Fruit fly (Drosophila melanogaster) whole organism, embryonic: ENCODE results near the gene Jon25Bi.

Experiments used
- Adf1 ChIP-seq: fragments of 200-800 bp; sonication (Bioruptor generic); IDR thresholded peaks from 2 replicates; pipeline ENCODE4 v1.3.6; 2022; ENCODE audit warnings: missing biosample characterization, missing genetic modification characterization
- Asciz ChIP-seq: fragments of 200-800 bp; sonication (Bioruptor generic); optimal IDR thresholded peaks from 2 replicates; lab custom pipeline; 2017; ENCODE audit warnings: missing biosample characterization, mild to moderate bottlenecking, missing genetic modification characterization, missing genetic modification reagents
- CG1024 ChIP-seq: fragments of 200-800 bp; sonication (Bioruptor generic); IDR thresholded peaks from 2 replicates; pipeline ENCODE4 v1.3.6; 2022; ENCODE audit warnings: missing biosample characterization, missing genetic modification characterization
- CG10979 ChIP-seq: fragments of 200-800 bp; sonication (Bioruptor generic); optimal IDR thresholded peaks from 2 replicates; lab custom pipeline; 2018; ENCODE audit warnings: missing biosample characterization, mild to moderate bottlenecking, missing genetic modification characterization, moderate library complexity
- CG11085 ChIP-seq: fragments of 200-800 bp; sonication (Bioruptor generic); IDR thresholded peaks from 2 replicates; pipeline ENCODE4 v1.3.6; 2022; ENCODE audit warnings: missing biosample characterization, missing genetic modification characterization
- CG11723 ChIP-seq: fragments of 200-800 bp; sonication (Bioruptor generic); optimal IDR thresholded peaks from 2 replicates; lab custom pipeline; 2017; ENCODE audit warnings: missing biosample characterization, mild to moderate bottlenecking, missing genetic modification characterization
- CG12299 ChIP-seq: fragments of 200-800 bp; sonication (Bioruptor generic); optimal IDR thresholded peaks from 2 replicates; lab custom pipeline; 2018; ENCODE audit warnings: missing biosample characterization, mild to moderate bottlenecking, missing genetic modification characterization
- CG12659 ChIP-seq: fragments of 200-800 bp; sonication (Bioruptor generic); optimal IDR thresholded peaks from 3 replicates; lab custom pipeline; 2017; ENCODE audit warnings: mild to moderate bottlenecking, missing biosample characterization, missing genetic modification reagents, missing genetic modification characterization
- CG13287 ChIP-seq: fragments of 200-800 bp; sonication (Bioruptor generic); IDR thresholded peaks from 2 replicates; pipeline ENCODE4 v1.3.6; 2022; ENCODE audit warnings: missing biosample characterization, missing genetic modification characterization; ENCODE audit not compliant: partially characterized antibody
- CG13775 ChIP-seq: fragments of 200-800 bp; sonication (Bioruptor generic); optimal IDR thresholded peaks from 3 replicates; lab custom pipeline; 2017; ENCODE audit warnings: missing biosample characterization, mild to moderate bottlenecking, missing genetic modification characterization
- CG14441 ChIP-seq: fragments of 200-800 bp; sonication (Bioruptor generic); IDR thresholded peaks from 2 replicates; pipeline ENCODE4 v1.3.6; 2022; ENCODE audit warnings: missing biosample characterization, missing genetic modification characterization
- CG14965 ChIP-seq: fragments of 200-800 bp; sonication (Bioruptor generic); optimal IDR thresholded peaks from 2 replicates; lab custom pipeline; 2016; ENCODE audit warnings: missing biosample characterization, missing genetic modification characterization, borderline replicate concordance
- CG15601 ChIP-seq: fragments of 200-800 bp; sonication (Bioruptor generic); optimal IDR thresholded peaks from 3 replicates; lab custom pipeline; 2019; ENCODE audit warnings: missing biosample characterization, mild to moderate bottlenecking, missing genetic modification characterization, moderate library complexity
- CG17612 ChIP-seq: fragments of 200-800 bp; sonication (Bioruptor generic); IDR thresholded peaks from 2 replicates; pipeline ENCODE4 v1.3.6; 2022; ENCODE audit warnings: missing biosample characterization, missing genetic modification characterization
- CG2889 ChIP-seq: fragments of 200-800 bp; sonication (Bioruptor generic); IDR thresholded peaks from 3 replicates; pipeline ENCODE4 v1.3.6; 2022; ENCODE audit warnings: missing biosample characterization, missing genetic modification characterization
- CG33213 ChIP-seq: fragments of 200-800 bp; sonication (Bioruptor generic); optimal IDR thresholded peaks from 3 replicates; lab custom pipeline; 2016; ENCODE audit warnings: missing biosample characterization, missing genetic modification characterization
- CG43689 ChIP-seq: fragments of 200-800 bp; sonication (Bioruptor generic); IDR thresholded peaks from 2 replicates; pipeline ENCODE4 v1.3.6; 2022; ENCODE audit warnings: missing biosample characterization, missing genetic modification characterization
- CG4707 ChIP-seq: fragments of 200-800 bp; sonication (Bioruptor generic); optimal IDR thresholded peaks from 2 replicates; lab custom pipeline; 2018; ENCODE audit warnings: missing biosample characterization, mild to moderate bottlenecking, missing genetic modification characterization, moderate library complexity
- CG4820 ChIP-seq: fragments of 200-800 bp; sonication (Bioruptor generic); optimal IDR thresholded peaks from 3 replicates; lab custom pipeline; 2016; ENCODE audit warnings: missing biosample characterization, missing genetic modification characterization
- CG6689 ChIP-seq: fragments of 200-800 bp; sonication (Bioruptor generic); IDR thresholded peaks from 2 replicates; pipeline ENCODE4 v1.3.6; 2022; ENCODE audit warnings: missing biosample characterization, missing genetic modification characterization
- CG8290 ChIP-seq, 3 experiments: fragments of 200-800 bp; sonication (Bioruptor generic); optimal IDR thresholded peaks; 2 replicates each; lab custom pipeline; 2016 to 2019; ENCODE audit warnings: missing biosample characterization in 3 of 3, missing genetic modification characterization in 3 of 3, mild to moderate bottlenecking in 2 of 3, moderate library complexity in 1 of 3
- CG8388 ChIP-seq: fragments of 200-800 bp; sonication (Bioruptor generic); optimal IDR thresholded peaks from 2 replicates; lab custom pipeline; 2019; ENCODE audit warnings: missing biosample characterization, mild to moderate bottlenecking, missing genetic modification characterization, moderate library complexity
- CG9215 ChIP-seq: fragments of 200-800 bp; sonication (Bioruptor generic); IDR thresholded peaks from 2 replicates; pipeline ENCODE4 v1.3.6; 2022; ENCODE audit warnings: missing biosample characterization, missing genetic modification characterization
- CrebB ChIP-seq: fragments of 200-800 bp; sonication (Bioruptor generic); optimal IDR thresholded peaks from 3 replicates; lab custom pipeline; 2018; ENCODE audit warnings: missing biosample characterization, mild to moderate bottlenecking, missing genetic modification characterization
- HHEX ChIP-seq: fragments of 200-800 bp; sonication (Bioruptor generic); optimal IDR thresholded peaks from 3 replicates; lab custom pipeline; 2017; ENCODE audit warnings: missing biosample characterization, mild to moderate bottlenecking, missing genetic modification characterization, missing genetic modification reagents
- HLH54F ChIP-seq: fragments of 200-800 bp; sonication (Bioruptor generic); optimal IDR thresholded peaks from 3 replicates; lab custom pipeline; 2016; ENCODE audit warnings: missing biosample characterization, missing genetic modification characterization
- Jarid2 ChIP-seq: fragments of 200-800 bp; sonication (Bioruptor generic); optimal IDR thresholded peaks from 3 replicates; lab custom pipeline; 2017; ENCODE audit warnings: mild to moderate bottlenecking, missing biosample characterization, missing genetic modification reagents, missing genetic modification characterization
- Kr ChIP-seq: fragments of 200-800 bp; sonication (Bioruptor generic); optimal IDR thresholded peaks from 2 replicates; lab custom pipeline; 2017; ENCODE audit warnings: missing biosample characterization, mild to moderate bottlenecking, missing genetic modification characterization
- MBD-R2 ChIP-seq: fragments of 200-800 bp; sonication (Bioruptor generic); IDR thresholded peaks from 2 replicates; pipeline ENCODE4 v1.3.6; 2022; ENCODE audit warnings: missing biosample characterization, missing genetic modification characterization
- Mad ChIP-seq: fragments of 200-800 bp; sonication (Bioruptor generic); optimal IDR thresholded peaks from 2 replicates; lab custom pipeline; 2016; ENCODE audit warnings: missing biosample characterization, missing genetic modification characterization
- NFAT ChIP-seq: fragments of 200-800 bp; sonication (Bioruptor generic); IDR thresholded peaks from 2 replicates; pipeline ENCODE4 v1.3.6; 2022; ENCODE audit warnings: missing biosample characterization, missing genetic modification characterization
- Six4 ChIP-seq: fragments of 200-800 bp; sonication (Bioruptor generic); optimal IDR thresholded peaks from 2 replicates; lab custom pipeline; 2016; ENCODE audit warnings: missing biosample characterization, missing genetic modification characterization
- TFAM ChIP-seq: fragments of 200-800 bp; sonication (Bioruptor generic); optimal IDR thresholded peaks from 2 replicates; lab custom pipeline; 2017; ENCODE audit warnings: missing biosample characterization, missing genetic modification characterization, inconsistent platforms
- Xbp1 ChIP-seq: fragments of 200-800 bp; sonication (Bioruptor generic); optimal IDR thresholded peaks from 3 replicates; lab custom pipeline; 2016; ENCODE audit warnings: missing biosample characterization, mild to moderate bottlenecking, missing genetic modification characterization
- abd-A ChIP-seq: fragments of 200-800 bp; sonication (Bioruptor generic); optimal IDR thresholded peaks from 3 replicates; lab custom pipeline; 2019; ENCODE audit warnings: missing biosample characterization, mild to moderate bottlenecking, missing genetic modification characterization, moderate library complexity
- ara ChIP-seq: fragments of 200-800 bp; sonication (Bioruptor generic); IDR thresholded peaks from 2 replicates; pipeline ENCODE4 v1.3.6; 2022; ENCODE audit warnings: missing biosample characterization, missing genetic modification characterization
- cad ChIP-seq: fragments of >200 bp; optimal IDR thresholded peaks from 2 replicates; lab custom pipeline; 2017; ENCODE audit warnings: missing biosample characterization, missing genetic modification characterization
- chn ChIP-seq: fragments of 200-800 bp; sonication (Bioruptor generic); optimal IDR thresholded peaks from 2 replicates; lab custom pipeline; 2016; ENCODE audit warnings: missing biosample characterization, missing genetic modification characterization
- dmrt11E ChIP-seq: fragments of 200-800 bp; sonication (Bioruptor generic); optimal IDR thresholded peaks from 3 replicates; lab custom pipeline; 2018; ENCODE audit warnings: missing biosample characterization, mild to moderate bottlenecking, missing genetic modification characterization, moderate library complexity
- exex ChIP-seq: fragments of 200-800 bp; sonication (Bioruptor generic); optimal IDR thresholded peaks from 4 replicates; lab custom pipeline; 2018; ENCODE audit warnings: missing biosample characterization, mild to moderate bottlenecking, missing genetic modification characterization, moderate library complexity
- gem ChIP-seq: fragments of 200-800 bp; sonication (Bioruptor generic); optimal IDR thresholded peaks from 2 replicates; lab custom pipeline; 2019; ENCODE audit warnings: missing biosample characterization, mild to moderate bottlenecking, missing genetic modification characterization, moderate library complexity
- gro ChIP-seq: fragments of 200-800 bp; sonication (Bioruptor generic); optimal IDR thresholded peaks from 2 replicates; lab custom pipeline; 2016; ENCODE audit warnings: missing biosample characterization, missing genetic modification characterization
- h ChIP-seq: fragments of >200 bp; optimal IDR thresholded peaks from 2 replicates; lab custom pipeline; 2017
- her ChIP-seq: fragments of 200-800 bp; sonication (Bioruptor generic); optimal IDR thresholded peaks from 2 replicates; lab custom pipeline; 2016; ENCODE audit warnings: missing biosample characterization, missing genetic modification characterization
- jing ChIP-seq: fragments of 200-800 bp; sonication (Bioruptor generic); optimal IDR thresholded peaks from 2 replicates; lab custom pipeline; 2018; ENCODE audit warnings: missing biosample characterization, mild to moderate bottlenecking, missing genetic modification characterization
- mirr ChIP-seq: fragments of 200-800 bp; sonication (Bioruptor generic); optimal IDR thresholded peaks from 3 replicates; lab custom pipeline; 2018; ENCODE audit warnings: missing biosample characterization, mild to moderate bottlenecking, missing genetic modification characterization
- row ChIP-seq: fragments of 200-800 bp; sonication (Bioruptor generic); IDR thresholded peaks from 3 replicates; pipeline ENCODE4 v1.3.6; 2022; ENCODE audit warnings: missing biosample characterization, missing genetic modification characterization
- sd ChIP-seq: fragments of 200-800 bp; sonication (Bioruptor generic); optimal IDR thresholded peaks from 3 replicates; lab custom pipeline; 2018; ENCODE audit warnings: missing biosample characterization, mild to moderate bottlenecking, missing genetic modification characterization, moderate library complexity
- sens ChIP-seq: fragments of 200-800 bp; sonication (Bioruptor generic); peaks from one replicate; lab custom pipeline; 2016; ENCODE audit warnings: missing biosample characterization, missing genetic modification characterization
- slp2 ChIP-seq: fragments of 200-800 bp; sonication (Bioruptor generic); optimal IDR thresholded peaks from 2 replicates; lab custom pipeline; 2016; ENCODE audit warnings: missing biosample characterization, missing genetic modification characterization
- trem ChIP-seq: fragments of 200-800 bp; optimal IDR thresholded peaks from 3 replicates; lab custom pipeline; 2019; ENCODE audit warnings: missing biosample characterization, mild to moderate bottlenecking, missing genetic modification characterization, moderate library complexity

Jon25Bi gene

dm6 chr2L:4945300-4945699, 9.6 kb downstream of the Jon25Bi start, which contains the start of the genes mRpL24 and betaggt-I (continued):
- TF ChIP-seq HHEX (GFP tag; lab: Kevin White, UChicago) (peak; percentile 92), CG17612 (GFP tag; lab: Robert Waterston, UW) (peak; percentile 89), Asciz (peak; percentile 90), CG11085 (GFP tag; lab: Robert Waterston, UW) (peak; percentile 96), CG8290 (GFP tag; optimal IDR thresholded peaks at IDR 0.05; lab: Kevin White, UChicago) (peak; percentile 84), CG8290 (tag; optimal IDR thresholded peaks at IDR 0.05; lab: Kevin White, UChicago) (peak; percentile 9 to 74), CrebB (tag; lab: Kevin White, UChicago) (peak; percentile 92), jing (GFP tag; lab: Kevin White, UChicago) (peak; percentile 75), HLH54F (GFP tag; lab: Kevin White, UChicago) (peak; percentile 85), ara (GFP tag; lab: Robert Waterston, UW) (peak; percentile 97), CG12299 (tag; lab: Kevin White, UChicago) (peak; percentile 96), Jarid2 (peak; percentile 75), CG4820 (GFP tag; lab: Kevin White, UChicago) (peak; percentile 100), CG4707 (peak; percentile 83), gem (tag; lab: Kevin White, UChicago) (peak; percentile 99), CG43689 (GFP tag; lab: Robert Waterston, UW) (peak; percentile 95), CG33213 (GFP tag; lab: Kevin White, UChicago) (peak; percentile 66), chn (GFP tag; lab: Kevin White, UChicago) (peak; percentile 89), h (lab: Kevin White, UChicago) (no peak), trem (peak; percentile 95), cad (GFP tag; lab: Kevin White, UChicago) (no peak), sd (tag; lab: Kevin White, UChicago) (peak; percentile 89), Mad (peak; percentile 90), CG13775 (GFP tag; lab: Kevin White, UChicago) (peak; percentile 97), dmrt11E (peak; percentile 96), NFAT (peak; percentile 96), MBD-R2 (GFP tag; lab: Robert Waterston, UW) (peak; percentile 99), CG13287 (GFP tag; lab: Robert Waterston, UW) (peak; percentile 66; the same call in 1 of the 2 replicates), CG6689 (GFP tag; lab: Robert Waterston, UW) (peak; percentile 98), Adf1 (GFP tag; lab: Robert Waterston, UW) (peak; percentile 84), CG12659 (GFP tag; lab: Kevin White, UChicago) (peak; percentile 98), CG15601 (tag; lab: Kevin White, UChicago) (peak; percentile 96), Xbp1 (GFP tag; lab: Kevin White, UChicago) (peak; percentile 97), her (GFP tag; lab: Kevin White, UChicago) (peak; percentile 40), CG14441 (GFP tag; lab: Robert Waterston, UW) (peak; percentile 97), CG8388 (GFP tag; lab: Kevin White, UChicago) (peak; percentile 96), Kr (GFP tag; lab: Kevin White, UChicago) (no peak), exex (tag; lab: Kevin White, UChicago) (peak; percentile 87), TFAM (GFP tag; lab: Kevin White, UChicago) (peak; percentile 53), CG9215 (GFP tag; lab: Robert Waterston, UW) (peak; percentile 93), slp2 (GFP tag; lab: Kevin White, UChicago) (peak; percentile 68), CG10979 (peak; percentile 96), mirr (GFP tag; lab: Kevin White, UChicago) (peak; percentile 72), sens (GFP tag; lab: Kevin White, UChicago) (peak; percentile 97), Six4 (GFP tag; lab: Kevin White, UChicago) (peak; percentile 92), CG2889 (GFP tag; lab: Robert Waterston, UW) (peak; percentile 95), CG14965 (no peak), abd-A (tag; lab: Kevin White, UChicago) (no peak), CG11723 (GFP tag; lab: Kevin White, UChicago) (no peak), row (GFP tag; lab: Robert Waterston, UW) (peak; percentile 99), CG1024 (GFP tag; lab: Robert Waterston, UW) (peak; percentile 91), gro (no peak)
